Worm (Caenorhabditis elegans) whole organism, L3 larva: ENCODE data around the gene hst-3.1.

ENCODE experiments used
- ZK546.5 ChIP-seq: sonication (generic microtip); optimal IDR thresholded peaks from 2 replicates; lab custom pipeline; 2017; ENCODE audit warnings: missing biosample characterization, missing genetic modification characterization
- ama-1 ChIP-seq: fragments of 150-350 bp; optimal IDR thresholded peaks from 2 replicates; lab custom pipeline; 2018
- daf-12 ChIP-seq: fragments of 150-350 bp; optimal IDR thresholded peaks from 2 replicates; lab custom pipeline; 2014; ENCODE audit warnings: missing biosample characterization, missing genetic modification reagents, missing genetic modification characterization
- elt-2 ChIP-seq: sonication (generic microtip); optimal IDR thresholded peaks from 2 replicates; lab custom pipeline; 2016; ENCODE audit warnings: missing genetic modification reagents, mild to moderate bottlenecking, missing genetic modification characterization, missing compliant biosample characterization
- elt-3 ChIP-seq, 3 experiments: fragments of 150-350 bp in 1 of 3; sonication (generic microtip) in 2 of 3; optimal IDR thresholded peaks; 2 replicates in 2 of 3; 4 replicates in 1 of 3; lab custom pipeline; 2014 to 2017; ENCODE audit warnings: missing biosample characterization in 3 of 3, missing genetic modification characterization in 3 of 3
- fkh-10 ChIP-seq: sonication (generic microtip); optimal IDR thresholded peaks from 2 replicates; lab custom pipeline; 2017; ENCODE audit warnings: missing biosample characterization, missing genetic modification reagents, missing genetic modification characterization
- fos-1 ChIP-seq: fragments of 150-350 bp; optimal IDR thresholded peaks from 2 replicates; lab custom pipeline; 2014; ENCODE audit warnings: missing biosample characterization, missing genetic modification characterization
- jun-1 ChIP-seq: fragments of 150-350 bp; optimal IDR thresholded peaks from 2 replicates; lab custom pipeline; 2014; ENCODE audit warnings: missing biosample characterization, missing genetic modification reagents, missing genetic modification characterization
- lin-15B ChIP-seq: fragments of 150-350 bp; optimal IDR thresholded peaks from 2 replicates; lab custom pipeline; 2014; ENCODE audit warnings: missing biosample characterization, missing genetic modification characterization
- nhr-237 ChIP-seq: fragments of 150-350 bp; optimal IDR thresholded peaks from 2 replicates; lab custom pipeline; 2014; ENCODE audit warnings: missing biosample characterization, missing genetic modification characterization
- nhr-67 ChIP-seq: fragments of 150-350 bp; optimal IDR thresholded peaks from 2 replicates; lab custom pipeline; 2014; ENCODE audit warnings: missing biosample characterization, missing genetic modification characterization
- pha-4 ChIP-seq: fragments of 150-350 bp; optimal IDR thresholded peaks from 2 replicates; lab custom pipeline; 2014; ENCODE audit warnings: missing biosample characterization, missing genetic modification reagents, missing genetic modification characterization
- ztf-4 ChIP-seq: fragments of 150-350 bp; optimal IDR thresholded peaks from 2 replicates; lab custom pipeline; 2014; ENCODE audit warnings: missing biosample characterization, missing genetic modification characterization

ce11 chrII:6179531-6179930 is 10.5 kb upstream of the hst-3.1 start, which contains the start of gene F40H3.1:
- TF ChIP-seq nhr-237 (no peak), ama-1 (lab: Kevin White, UChicago) (no peak), fkh-10 (GFP tag; lab: Kevin White, UChicago) (no peak), jun-1 (tag; lab: Kevin White, UChicago) (no peak), daf-12 (tag; lab: Kevin White, UChicago) (no peak), elt-2 (no peak), ZK546.5 (tag; lab: Kevin White, UChicago) (no peak), ztf-4 (tag; lab: Kevin White, UChicago) (no peak), elt-3 (tag; optimal IDR thresholded peaks at IDR 0.05; lab: Kevin White, UChicago) (no peak), nhr-67 (tag; lab: Kevin White, UChicago) (no peak), fos-1 (tag; lab: Kevin White, UChicago) (no peak), pha-4 (no peak), lin-15B (tag; lab: Kevin White, UChicago) (no peak)
